Fruit fly (Drosophila melanogaster): ENCODE data around the gene Atx2.

dm6 chr3R:15409110-15409771 lies 1.0 kb downstream of the Atx2 start:
- TF ChIP-seq Abd-B (GFP tag; optimal IDR thresholded peaks at IDR 0.05) (no peak), Jra (GFP tag; optimal IDR thresholded peaks at IDR 0.05) (peak; percentile 10)
